Worm (Caenorhabditis elegans): ENCODE measurements around the gene nse-4.

nse-4 gene

DNA sequence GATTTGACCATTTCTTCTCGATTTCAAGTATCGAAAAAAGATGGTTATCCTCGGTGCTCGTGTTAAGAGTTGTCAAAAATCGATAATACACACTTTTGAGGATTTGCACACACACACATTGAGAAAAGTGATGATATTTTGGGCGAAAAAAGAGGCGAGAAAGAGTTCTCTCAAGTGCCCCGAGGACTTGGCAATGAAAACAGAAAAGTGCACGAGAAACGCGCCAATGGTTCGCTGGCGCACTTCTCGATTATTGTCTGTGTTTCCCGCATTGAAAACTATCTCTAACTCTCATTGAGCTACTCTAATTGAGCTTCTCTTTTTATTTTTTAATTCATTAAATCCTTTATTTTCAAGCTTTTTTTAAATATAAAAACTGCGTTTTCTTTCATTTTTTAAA lies 46.9 kb upstream of the nse-4 start (continued):
- TF ChIP-seq pag-3 (tag; optimal IDR thresholded peaks at IDR 0.05; ENCODE audit: borderline replicate concordance, insufficient read depth) (peak; percentile 59), lsy-2 (tag; optimal IDR thresholded peaks at IDR 0.05) (peak; percentile 76 to 84), zag-1 (tag; optimal IDR thresholded peaks at IDR 0.05) (no peak), F16B12.6 (tag; optimal IDR thresholded peaks at IDR 0.05) (peak; percentile 38), fkh-4 (tag; optimal IDR thresholded peaks at IDR 0.05; ENCODE audit: borderline replicate concordance) (no peak), sup-37 (GFP tag; optimal IDR thresholded peaks at IDR 0.05) (peak; percentile 17), mep-1 (tag; optimal IDR thresholded peaks at IDR 0.05) (peak; percentile 88), nhr-12 (tag; optimal IDR thresholded peaks at IDR 0.05) (no peak), nhr-77 (tag; optimal IDR thresholded peaks at IDR 0.05) (peak; percentile 42), ztf-4 (tag; optimal IDR thresholded peaks at IDR 0.05) (no peak), alr-1 (tag; optimal IDR thresholded peaks at IDR 0.05; ENCODE audit: borderline replicate concordance) (no peak), zip-4 (GFP tag; optimal IDR thresholded peaks at IDR 0.05) (peak; percentile 15), rnt-1 (tag; optimal IDR thresholded peaks at IDR 0.05) (peak; percentile 87), ztf-11 (tag; optimal IDR thresholded peaks at IDR 0.05) (no peak), unc-62 (GFP tag; optimal IDR thresholded peaks at IDR 0.05) (no peak), egl-27 (tag; optimal IDR thresholded peaks at IDR 0.05) (no peak), mab-9 (GFP tag; IDR thresholded peaks at IDR 0.05) (no peak), fkh-10 (GFP tag; optimal IDR thresholded peaks at IDR 0.05) (peak; percentile 57), pqm-1 (tag; optimal IDR thresholded peaks at IDR 0.05) (no peak), mef-2 (tag; optimal IDR thresholded peaks at IDR 0.05) (peak; percentile 13), nhr-20 (tag; optimal IDR thresholded peaks at IDR 0.05) (peak; percentile 73), C16A3.4 (tag; optimal IDR thresholded peaks at IDR 0.05) (peak; percentile 38), lin-14 (GFP tag; optimal IDR thresholded peaks at IDR 0.05) (peak; percentile 91), grh-1 (GFP tag; IDR thresholded peaks at IDR 0.05) (no peak), nhr-19 (GFP tag; conservative IDR thresholded peaks at IDR 0.05) (peak; percentile 76), ceh-90 (tag; optimal IDR thresholded peaks at IDR 0.05) (no peak), fos-1 (tag; optimal IDR thresholded peaks at IDR 0.05) (peak; percentile 21), snpc-4 (tag; optimal IDR thresholded peaks at IDR 0.05) (peak; percentile 67), irx-1 (tag; optimal IDR thresholded peaks at IDR 0.05) (peak; percentile 58), ces-1 (GFP tag; optimal IDR thresholded peaks at IDR 0.05) (no peak), Y116A8C.19 (tag; optimal IDR thresholded peaks at IDR 0.05; ENCODE audit: borderline replicate concordance) (no peak), C34B4.2 (tag; optimal IDR thresholded peaks at IDR 0.05) (no peak), nhr-47 (tag; optimal IDR thresholded peaks at IDR 0.05) (peak; percentile 80), ceh-8 (GFP tag; optimal IDR thresholded peaks at IDR 0.05) (peak; percentile 27), ceh-63 (GFP tag; optimal IDR thresholded peaks at IDR 0.05) (no peak), isw-1 (GFP tag; IDR thresholded peaks at IDR 0.05) (peak; percentile 52), fkh-8 (tag; optimal IDR thresholded peaks at IDR 0.05) (peak; percentile 44), nhr-90 (tag; optimal IDR thresholded peaks at IDR 0.05; ENCODE audit: poor library complexity) (peak; percentile 44), sptf-1 (tag; optimal IDR thresholded peaks at IDR 0.05) (no peak), efl-3 (GFP tag; optimal IDR thresholded peaks at IDR 0.05) (no peak), unc-30 (tag; optimal IDR thresholded peaks at IDR 0.05) (no peak), mdl-1 (tag; optimal IDR thresholded peaks at IDR 0.05) (peak in 1 of 2 experiments; percentile 43), ets-5 (GFP tag; IDR thresholded peaks at IDR 0.05) (no peak), hlh-4 (tag; optimal IDR thresholded peaks at IDR 0.05) (no peak), lin-39 (tag; optimal IDR thresholded peaks at IDR 0.05) (no peak), unc-86 (tag; optimal IDR thresholded peaks at IDR 0.05) (peak; percentile 57), unc-130 (tag; optimal IDR thresholded peaks at IDR 0.05) (peak; percentile 45), nhr-28 (tag; optimal IDR thresholded peaks at IDR 0.05) (no peak), skn-1 (tag; optimal IDR thresholded peaks at IDR 0.05) (peak; percentile 65), nhr-85 (tag) (peak; percentile 58), aly-2 (tag; optimal IDR thresholded peaks at IDR 0.05) (peak; percentile 58), hlh-17 (GFP tag; optimal IDR thresholded peaks at IDR 0.05; ENCODE audit: borderline replicate concordance) (no peak), dsc-1 (tag; optimal IDR thresholded peaks at IDR 0.05) (peak; percentile 74)

Data from whole organism, L1 larva.